Fruit fly (Drosophila melanogaster): ENCODE measurements around the gene CG18418.

DNA sequence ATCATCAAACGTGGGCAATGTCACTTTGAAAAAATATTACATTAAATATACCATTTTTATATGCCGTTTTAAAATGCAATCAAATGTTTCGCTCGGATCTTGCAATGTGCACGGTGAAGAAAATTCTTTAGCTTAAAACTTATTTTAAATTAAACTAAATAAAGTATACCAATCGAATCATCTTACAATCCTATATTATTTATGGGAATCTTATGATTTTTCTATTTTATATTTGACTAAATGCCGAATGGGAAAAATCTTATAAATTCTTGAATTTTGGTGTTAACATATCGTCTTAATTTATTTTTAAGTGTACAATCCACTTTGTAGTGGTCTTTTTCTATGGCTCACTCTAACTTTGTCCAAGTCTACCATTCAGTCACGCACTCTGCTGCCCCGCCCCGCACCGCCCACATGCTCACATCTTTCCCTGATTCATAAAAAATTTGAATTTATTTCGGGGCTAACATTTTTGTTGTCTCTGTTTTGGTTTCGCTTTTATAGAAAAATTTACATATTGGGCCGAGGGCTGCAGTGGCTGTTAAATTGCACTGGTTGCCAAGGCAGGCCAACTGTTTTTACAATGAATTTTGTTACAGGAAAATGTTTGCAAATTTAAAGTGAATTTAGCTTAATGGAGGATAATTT, 30.8 kb upstream of the CG18418 start:
- TF ChIP-seq CG32121 (GFP tag; IDR thresholded peaks at IDR 0.05): no peak
- TF ChIP-seq rn (GFP tag; IDR thresholded peaks at IDR 0.05): no peak
